Worm (Caenorhabditis elegans): ENCODE results near the gene snf-9.

Gene snf-9

ce11 chrIV:17311842-17312241 lies at the start of gene snf-9:
Gene snf-9 (plus strand): TSS chrIV:17312142.
- TF ChIP-seq ama-1 (optimal IDR thresholded peaks at IDR 0.05) (no peak), B0310.2 (tag; optimal IDR thresholded peaks at IDR 0.05) (no peak), tra-4 (tag; optimal IDR thresholded peaks at IDR 0.05) (no peak), ceh-13 (GFP tag; optimal IDR thresholded peaks at IDR 0.05) (no peak), hmg-4 (GFP tag; optimal IDR thresholded peaks at IDR 0.05) (no peak), aly-1 (tag; optimal IDR thresholded peaks at IDR 0.05) (no peak), scrt-1 (GFP tag; IDR thresholded peaks at IDR 0.05) (no peak), flt-1 (GFP tag; IDR thresholded peaks at IDR 0.05) (no peak), F13C5.2 (tag; optimal IDR thresholded peaks at IDR 0.05) (no peak), ets-7 (tag; optimal IDR thresholded peaks at IDR 0.05) (no peak), tbx-37 (GFP tag; conservative IDR thresholded peaks at IDR 0.05) (no peak), sea-1 (GFP tag; conservative IDR thresholded peaks at IDR 0.05) (no peak), hnd-1 (tag; optimal IDR thresholded peaks at IDR 0.05) (no peak)

ce11 chrIV:17262385-17262784 lies 49.6 kb upstream of the snf-9 start, which contains the start of gene ZK550.6:
Gene ZK550.6 (minus strand): TSS chrIV:17262485.
- TF ChIP-seq F13C5.2 (tag; optimal IDR thresholded peaks at IDR 0.05) (no peak), pes-1 (GFP tag; IDR thresholded peaks at IDR 0.05) (no peak)

ce11 chrIV:17263714-17264113 lies 48.2 kb upstream of the snf-9 start:
- no peak for TF ChIP-seq aly-1 (tag; optimal IDR thresholded peaks at IDR 0.05)

DNA sequence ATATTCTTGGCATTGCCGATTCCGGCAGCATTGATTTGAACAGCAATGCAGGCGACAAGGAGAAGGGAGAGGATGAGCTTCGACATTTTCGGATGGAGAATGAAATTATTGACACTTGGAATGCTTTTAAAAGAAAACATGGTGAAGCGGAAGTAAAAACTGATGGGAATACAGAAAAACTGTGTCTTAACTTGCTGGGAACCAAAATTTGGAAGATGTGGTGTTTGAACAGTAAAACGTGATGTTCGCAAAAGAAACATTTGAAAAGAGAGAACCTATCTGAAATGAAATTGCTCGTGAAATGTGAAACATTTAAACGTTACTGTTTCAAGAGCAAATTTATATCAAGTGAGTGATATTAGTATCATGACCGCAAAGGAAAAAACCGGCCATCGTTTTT lies 47.2 kb upstream of the snf-9 start, which contains the start of gene F26D10.13:
Gene F26D10.13, minus strand, starts transcription at position 101 of the 400 bp plus-strand sequence.
- TF ChIP-seq tra-4 (tag; optimal IDR thresholded peaks at IDR 0.05): no peak
- no peak for TF ChIP-seq hnd-1 (tag; optimal IDR thresholded peaks at IDR 0.05)
- TF ChIP-seq scrt-1 (GFP tag; IDR thresholded peaks at IDR 0.05): no peak
- no peak for TF ChIP-seq aly-1 (tag; optimal IDR thresholded peaks at IDR 0.05)
- TF ChIP-seq ceh-13 (GFP tag; optimal IDR thresholded peaks at IDR 0.05): no peak
- TF ChIP-seq ceh-36 (tag; optimal IDR thresholded peaks at IDR 0.05): no peak

- TF ChIP-seq ama-1 (optimal IDR thresholded peaks at IDR 0.05) (no peak), hnd-1 (tag; optimal IDR thresholded peaks at IDR 0.05) (no peak), ceh-13 (GFP tag; optimal IDR thresholded peaks at IDR 0.05) (no peak)
Observed at ce11 chrIV:17265279-17265678, 46.7 kb upstream of the snf-9 start, which contains the start of gene str-187. Gene str-187 (plus strand): TSS chrIV:17265579.

- TF ChIP-seq tra-4 (tag; optimal IDR thresholded peaks at IDR 0.05): no peak
Observed at ce11 chrIV:17265716-17266115, 46.2 kb upstream of the snf-9 start.

ce11 chrIV:17267304-17267891 lies 44.5 kb upstream of the snf-9 start:
- TF ChIP-seq ceh-13 (GFP tag; optimal IDR thresholded peaks at IDR 0.05): no peak
- TF ChIP-seq ceh-36 (tag; optimal IDR thresholded peaks at IDR 0.05): peak; percentile 49

DNA sequence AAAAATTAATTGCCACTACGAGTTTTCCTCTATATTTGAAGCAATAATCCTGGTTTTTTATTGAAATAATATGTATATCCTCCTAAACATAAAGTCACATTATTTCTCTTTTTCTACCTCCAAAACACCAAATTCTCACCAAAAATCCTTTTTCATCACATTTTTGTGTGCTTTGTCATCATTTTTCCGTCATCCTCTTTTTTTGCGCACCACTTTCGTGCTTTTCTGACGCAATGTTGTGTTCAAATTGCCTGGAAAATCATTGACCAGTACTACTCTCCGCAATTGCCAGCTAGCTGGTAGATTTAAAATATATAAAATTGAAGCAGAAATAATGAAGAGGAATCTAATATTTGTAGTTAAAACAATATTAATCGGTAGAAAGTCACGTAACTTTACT lies 43.9 kb upstream of the snf-9 start:
- TF ChIP-seq tbx-11 (GFP tag; IDR thresholded peaks at IDR 0.05) (no peak), F13C5.2 (tag; optimal IDR thresholded peaks at IDR 0.05) (no peak), aly-1 (tag; optimal IDR thresholded peaks at IDR 0.05) (no peak), hnd-1 (tag; optimal IDR thresholded peaks at IDR 0.05) (no peak), ceh-13 (GFP tag; optimal IDR thresholded peaks at IDR 0.05) (no peak), tra-4 (tag; optimal IDR thresholded peaks at IDR 0.05) (no peak), ama-1 (optimal IDR thresholded peaks at IDR 0.05) (no peak), tbx-37 (GFP tag; conservative IDR thresholded peaks at IDR 0.05) (no peak), sea-1 (GFP tag; conservative IDR thresholded peaks at IDR 0.05) (no peak), pes-1 (GFP tag; IDR thresholded peaks at IDR 0.05) (no peak), ets-7 (tag; optimal IDR thresholded peaks at IDR 0.05) (no peak), scrt-1 (GFP tag; IDR thresholded peaks at IDR 0.05) (no peak), ceh-36 (tag; optimal IDR thresholded peaks at IDR 0.05) (no peak), B0310.2 (tag; optimal IDR thresholded peaks at IDR 0.05) (no peak)

- TF ChIP-seq tra-4 (tag; optimal IDR thresholded peaks at IDR 0.05) (no peak), aly-1 (tag; optimal IDR thresholded peaks at IDR 0.05) (no peak), ets-7 (tag; optimal IDR thresholded peaks at IDR 0.05) (no peak), B0310.2 (tag; optimal IDR thresholded peaks at IDR 0.05) (no peak), scrt-1 (GFP tag; IDR thresholded peaks at IDR 0.05) (no peak), F13C5.2 (tag; optimal IDR thresholded peaks at IDR 0.05) (peak; percentile 12), hmg-4 (GFP tag; optimal IDR thresholded peaks at IDR 0.05) (peak; percentile 49)
Observed at ce11 chrIV:17268628-17269027, 43.3 kb upstream of the snf-9 start.

ce11 chrIV:17269042-17269441 lies 42.9 kb upstream of the snf-9 start, which contains the start of gene atgp-1:
Gene atgp-1 (plus strand): TSS chrIV:17269342.
- TF ChIP-seq scrt-1 (GFP tag; IDR thresholded peaks at IDR 0.05): no peak
- TF ChIP-seq ceh-36 (tag; optimal IDR thresholded peaks at IDR 0.05): no peak
- TF ChIP-seq flt-1 (GFP tag; IDR thresholded peaks at IDR 0.05): no peak
- no peak for TF ChIP-seq ceh-13 (GFP tag; optimal IDR thresholded peaks at IDR 0.05)
- no peak for TF ChIP-seq sea-1 (GFP tag; conservative IDR thresholded peaks at IDR 0.05)
- TF ChIP-seq ets-7 (tag; optimal IDR thresholded peaks at IDR 0.05): no peak
- TF ChIP-seq tbx-11 (GFP tag; IDR thresholded peaks at IDR 0.05): no peak
- TF ChIP-seq aly-1 (tag; optimal IDR thresholded peaks at IDR 0.05): no peak
- TF ChIP-seq F13C5.2 (tag; optimal IDR thresholded peaks at IDR 0.05): no peak
- TF ChIP-seq B0310.2 (tag; optimal IDR thresholded peaks at IDR 0.05): no peak
- no peak for TF ChIP-seq ama-1 (optimal IDR thresholded peaks at IDR 0.05)
- TF ChIP-seq hnd-1 (tag; optimal IDR thresholded peaks at IDR 0.05): no peak
- no peak for TF ChIP-seq hmbx-1 (tag; optimal IDR thresholded peaks at IDR 0.05)
- no peak for TF ChIP-seq hmg-4 (GFP tag; optimal IDR thresholded peaks at IDR 0.05)
- no peak for TF ChIP-seq tra-4 (tag; optimal IDR thresholded peaks at IDR 0.05)
- no peak for TF ChIP-seq tbx-37 (GFP tag; conservative IDR thresholded peaks at IDR 0.05)
- no peak for TF ChIP-seq pes-1 (GFP tag; IDR thresholded peaks at IDR 0.05)
